Fruit fly (Drosophila melanogaster): Measurements from ENCODE around the gene CG9040.

- TF ChIP-seq mld (GFP tag; IDR thresholded peaks at IDR 0.05; ENCODE audit: partially characterized antibody) (no peak), nmo (GFP tag; optimal IDR thresholded peaks at IDR 0.05) (no peak), Nf-YC (tag; optimal IDR thresholded peaks at IDR 0.05) (no peak), ash1 (GFP tag; optimal IDR thresholded peaks at IDR 0.05) (no peak), ttk (GFP tag; IDR thresholded peaks at IDR 0.05) (no peak), CG33557 (GFP tag; optimal IDR thresholded peaks at IDR 0.05) (no peak), ATbp (GFP tag; optimal IDR thresholded peaks at IDR 0.05) (no peak), lola (GFP tag; optimal IDR thresholded peaks at IDR 0.05) (no peak), CG7271 (tag; optimal IDR thresholded peaks at IDR 0.05) (no peak), zen (tag; optimal IDR thresholded peaks at IDR 0.05) (no peak), Kr (GFP tag; optimal IDR thresholded peaks at IDR 0.05) (no peak)
Observed at dm6 chr3L:13991314-13991713, 3.6 kb downstream of the CG9040 start.
